Worm (Caenorhabditis elegans) whole organism, late embryonic: ENCODE data around the gene T16G12.9.

Experiments used
- C08G9.2 ChIP-seq: sonication (generic microtip); optimal IDR thresholded peaks from 2 replicates; lab custom pipeline; 2016; ENCODE audit warnings: mild to moderate bottlenecking, missing genetic modification characterization, moderate library complexity, missing compliant biosample characterization
- ceh-22 ChIP-seq: sonication (generic microtip); optimal IDR thresholded peaks from 2 replicates; lab custom pipeline; 2017; ENCODE audit warnings: missing biosample characterization, missing genetic modification characterization
- ceh-24 ChIP-seq: sonication (generic microtip); optimal IDR thresholded peaks from 2 replicates; lab custom pipeline; 2016; ENCODE audit warnings: mild to moderate bottlenecking, missing genetic modification characterization, missing compliant biosample characterization
- ceh-34 ChIP-seq: sonication (generic microtip); optimal IDR thresholded peaks from 2 replicates; lab custom pipeline; 2016; ENCODE audit warnings: mild to moderate bottlenecking, missing genetic modification characterization, missing compliant biosample characterization
- dve-1 ChIP-seq: sonication (generic microtip); optimal IDR thresholded peaks from 2 replicates; lab custom pipeline; 2017; ENCODE audit warnings: antibody characterized with exemption, mild to moderate bottlenecking, missing genetic modification characterization, missing compliant biosample characterization
- elt-2 ChIP-seq: sonication (generic microtip); optimal IDR thresholded peaks from 2 replicates; lab custom pipeline; 2016; ENCODE audit warnings: missing genetic modification reagents, missing genetic modification characterization, missing compliant biosample characterization
- eyg-1 ChIP-seq: sonication (generic microtip); optimal IDR thresholded peaks from 2 replicates; lab custom pipeline; 2016; ENCODE audit warnings: missing genotype, missing genetic modification characterization, missing compliant biosample characterization
- nfya-1 ChIP-seq: sonication (generic microtip); optimal IDR thresholded peaks from 2 replicates; lab custom pipeline; 2017; ENCODE audit warnings: missing genetic modification characterization, mild to moderate bottlenecking, missing compliant biosample characterization, antibody characterized with exemption, moderate library complexity
- pha-4 ChIP-seq: fragments of 150-350 bp; optimal IDR thresholded peaks from 2 replicates; lab custom pipeline; 2018; ENCODE audit warnings: missing biosample characterization, missing genetic modification reagents, missing genetic modification characterization
- pqm-1 ChIP-seq: sonication (generic microtip); optimal IDR thresholded peaks from 2 replicates; lab custom pipeline; 2016; ENCODE audit warnings: missing genetic modification characterization, missing compliant biosample characterization
- ref-2 ChIP-seq: sonication (generic microtip); optimal IDR thresholded peaks from 2 replicates; lab custom pipeline; 2016; ENCODE audit warnings: missing genetic modification characterization, missing compliant biosample characterization
- tbx-2 ChIP-seq: sonication (generic microtip); optimal IDR thresholded peaks from 2 replicates; lab custom pipeline; 2016; ENCODE audit warnings: missing genetic modification characterization, missing compliant biosample characterization
- tbx-7 ChIP-seq: sonication (generic microtip); optimal IDR thresholded peaks from 2 replicates; lab custom pipeline; 2016; ENCODE audit warnings: missing genotype, missing genetic modification characterization, missing compliant biosample characterization
- zip-5 ChIP-seq: sonication (generic microtip); optimal IDR thresholded peaks from 2 replicates; lab custom pipeline; 2016; ENCODE audit warnings: missing genetic modification characterization, missing compliant biosample characterization

ce11 chrIII:10033881-10034280, 44.2 kb downstream of the T16G12.9 start, which contains the start of gene M04D8.8:
- TF ChIP-seq ceh-24 (tag; lab: Kevin White, UChicago) (no peak), ref-2 (tag; lab: Kevin White, UChicago) (no peak), tbx-2 (tag; lab: Kevin White, UChicago) (no peak), ceh-34 (no peak), pqm-1 (tag; lab: Kevin White, UChicago) (no peak), dve-1 (tag; lab: Kevin White, UChicago) (no peak), elt-2 (tag; lab: Kevin White, UChicago) (no peak), C08G9.2 (tag; lab: Kevin White, UChicago) (no peak), tbx-7 (no peak), zip-5 (no peak), ceh-22 (tag; lab: Kevin White, UChicago) (no peak), nfya-1 (tag; lab: Kevin White, UChicago) (no peak), pha-4 (no peak), eyg-1 (tag; lab: Kevin White, UChicago) (no peak)
